Worm (Caenorhabditis elegans) whole organism, late embryonic: ENCODE measurements around the gene egl-21.

Source experiments
- F13H6.1 ChIP-seq: sonication (generic microtip); optimal IDR thresholded peaks from 2 replicates; lab custom pipeline; 2016; ENCODE audit warnings: missing genetic modification characterization, missing compliant biosample characterization
- K09A11.1 ChIP-seq: sonication (generic microtip); optimal IDR thresholded peaks from 2 replicates; lab custom pipeline; 2017; ENCODE audit warnings: antibody characterized with exemption, mild to moderate bottlenecking, missing genetic modification characterization, missing compliant biosample characterization; ENCODE audit not compliant: insufficient read depth
- T23F11.4 ChIP-seq: fragments of 200-800 bp; sonication (Bioruptor generic); optimal IDR thresholded peaks from 2 replicates; lab custom pipeline; 2018; ENCODE audit warnings: mild to moderate bottlenecking, missing genetic modification characterization, missing compliant biosample characterization
- Y22D7AL.16 ChIP-seq: sonication (generic microtip); optimal IDR thresholded peaks from 2 replicates; lab custom pipeline; 2016; ENCODE audit warnings: missing genetic modification characterization, missing compliant biosample characterization
- ama-1 ChIP-seq: fragments of 150-350 bp; optimal IDR thresholded peaks from 2 replicates; lab custom pipeline; 2014
- ceh-19 ChIP-seq: fragments of 200-800 bp; sonication (Bioruptor generic); optimal IDR thresholded peaks from 2 replicates; lab custom pipeline; 2018; ENCODE audit warnings: mild to moderate bottlenecking, missing genetic modification characterization, missing compliant biosample characterization
- ceh-2 ChIP-seq: sonication (generic microtip); optimal IDR thresholded peaks from 2 replicates; lab custom pipeline; 2016; ENCODE audit warnings: missing genotype, missing genetic modification characterization, missing compliant biosample characterization
- ceh-22 ChIP-seq: sonication (generic microtip); optimal IDR thresholded peaks from 2 replicates; lab custom pipeline; 2017; ENCODE audit warnings: missing biosample characterization, missing genetic modification characterization
- ceh-24 ChIP-seq: sonication (generic microtip); optimal IDR thresholded peaks from 2 replicates; lab custom pipeline; 2016; ENCODE audit warnings: mild to moderate bottlenecking, missing genetic modification characterization, missing compliant biosample characterization
- ceh-34 ChIP-seq: sonication (generic microtip); optimal IDR thresholded peaks from 2 replicates; lab custom pipeline; 2016; ENCODE audit warnings: mild to moderate bottlenecking, missing genetic modification characterization, missing compliant biosample characterization
- ceh-45 ChIP-seq: fragments of 200-800 bp; sonication (Bioruptor generic); IDR thresholded peaks from 2 replicates; pipeline ENCODE4 v1.3.6; 2022; ENCODE audit warnings: missing genetic modification reagents, missing genetic modification characterization, missing compliant biosample characterization
- ceh-6 ChIP-seq: fragments of 200-800 bp; sonication (Bioruptor generic); optimal IDR thresholded peaks from 2 replicates; lab custom pipeline; 2018; ENCODE audit warnings: mild to moderate bottlenecking, missing genetic modification characterization, missing compliant biosample characterization
- che-1 ChIP-seq: sonication (generic microtip); optimal IDR thresholded peaks from 2 replicates; lab custom pipeline; 2016; ENCODE audit warnings: mild to moderate bottlenecking, missing genetic modification characterization, missing compliant biosample characterization
- dmd-4 ChIP-seq: sonication (generic microtip); optimal IDR thresholded peaks from 2 replicates; lab custom pipeline; 2016; ENCODE audit warnings: borderline replicate concordance, missing genetic modification characterization, missing compliant biosample characterization
- elt-2 ChIP-seq: sonication (generic microtip); optimal IDR thresholded peaks from 2 replicates; lab custom pipeline; 2016; ENCODE audit warnings: missing genetic modification reagents, missing genetic modification characterization, missing compliant biosample characterization
- elt-4 ChIP-seq: sonication (generic microtip); optimal IDR thresholded peaks from 2 replicates; lab custom pipeline; 2016; ENCODE audit warnings: missing genetic modification characterization, missing compliant biosample characterization
- ets-4 ChIP-seq: sonication (generic microtip); optimal IDR thresholded peaks from 2 replicates; lab custom pipeline; 2016; ENCODE audit warnings: missing genetic modification characterization, missing compliant biosample characterization
- fkh-10 ChIP-seq: fragments of 150-350 bp; optimal IDR thresholded peaks from 2 replicates; lab custom pipeline; 2014; ENCODE audit warnings: missing biosample characterization, missing genetic modification reagents, missing genetic modification characterization
- fkh-6 ChIP-seq: sonication (generic microtip); optimal IDR thresholded peaks from 2 replicates; lab custom pipeline; 2016; ENCODE audit warnings: missing genetic modification characterization, missing compliant biosample characterization
- gmeb-2 ChIP-seq: sonication (generic microtip); optimal IDR thresholded peaks from 2 replicates; lab custom pipeline; 2016; ENCODE audit warnings: missing genetic modification characterization, inconsistent platforms, missing compliant biosample characterization
- hlh-13 ChIP-seq: fragments of 200-800 bp; sonication (Bioruptor generic); optimal IDR thresholded peaks from 2 replicates; lab custom pipeline; 2018; ENCODE audit warnings: mild to moderate bottlenecking, missing genetic modification characterization, missing compliant biosample characterization
- hlh-15 ChIP-seq: sonication (generic microtip); optimal IDR thresholded peaks from 2 replicates; lab custom pipeline; 2016; ENCODE audit warnings: missing genetic modification characterization, missing compliant biosample characterization
- hlh-6 ChIP-seq: sonication (generic microtip); optimal IDR thresholded peaks from 2 replicates; lab custom pipeline; 2016; ENCODE audit warnings: missing genotype, missing genetic modification characterization, missing compliant biosample characterization
- nhr-11 ChIP-seq: fragments of 150-350 bp; optimal IDR thresholded peaks from 2 replicates; lab custom pipeline; 2014; ENCODE audit warnings: missing biosample characterization, missing genetic modification characterization
- nhr-232 ChIP-seq: sonication (generic microtip); optimal IDR thresholded peaks from 2 replicates; lab custom pipeline; 2016; ENCODE audit warnings: missing genetic modification characterization, missing compliant biosample characterization
- pha-4 ChIP-seq: fragments of 150-350 bp; optimal IDR thresholded peaks from 2 replicates; lab custom pipeline; 2018; ENCODE audit warnings: missing biosample characterization, missing genetic modification reagents, missing genetic modification characterization
- sdc-2 ChIP-seq: sonication (generic microtip); optimal IDR thresholded peaks from 2 replicates; lab custom pipeline; 2016; ENCODE audit warnings: missing genotype, missing genetic modification characterization, missing compliant biosample characterization
- tbx-7 ChIP-seq: sonication (generic microtip); optimal IDR thresholded peaks from 2 replicates; lab custom pipeline; 2016; ENCODE audit warnings: missing genotype, missing genetic modification characterization, missing compliant biosample characterization
- ttx-3 ChIP-seq: sonication (generic microtip); optimal IDR thresholded peaks from 2 replicates; lab custom pipeline; 2016; ENCODE audit warnings: missing genetic modification reagents, missing genetic modification characterization, missing compliant biosample characterization
- unc-3 ChIP-seq, 2 experiments: fragments of 200-800 bp in 1 of 2; sonication (Bioruptor generic) in 1 of 2; sonication (generic microtip) in 1 of 2; conservative IDR thresholded peaks in 1 of 2; optimal IDR thresholded peaks in 1 of 2; 2 replicates each; pipeline versions ENCODE4 v1.3.6 to Lab custom; 2016 to 2022; ENCODE audit warnings: missing compliant biosample characterization in 2 of 2, missing genetic modification characterization in 2 of 2, missing genetic modification reagents in 1 of 2

Gene egl-21

ce11 chrIV:10465764-10466163 is 15.9 kb downstream of the egl-21 start:
- TF ChIP-seq ceh-2 (tag; lab: Kevin White, UChicago): no peak
- no peak for TF ChIP-seq pha-4
- TF ChIP-seq sdc-2 (tag; lab: Kevin White, UChicago): no peak
- TF ChIP-seq ceh-24 (tag; lab: Kevin White, UChicago): no peak
- TF ChIP-seq, all 69 proteins: peak for 0

- TF ChIP-seq ttx-3 (tag; lab: Kevin White, UChicago) (no peak), ceh-22 (no peak), nhr-11 (tag; lab: Kevin White, UChicago) (no peak), elt-2 (peak; percentile 5)
These were observed 17.5 kb downstream of the egl-21 start, which contains the start of gene ugt-43 for ce11 chrIV:10463987-10464638. Gene ugt-43, plus strand, starts transcription at chrIV:10464588.

ce11 chrIV:10463127-10463526 is 18.5 kb downstream of the egl-21 start:
- TF ChIP-seq gmeb-2 (tag; lab: Kevin White, UChicago) (no peak), hlh-13 (GFP tag; lab: Kevin White, UChicago) (no peak), tbx-7 (tag; lab: Kevin White, UChicago) (no peak), ceh-6 (GFP tag; lab: Kevin White, UChicago) (no peak), elt-2 (peak; percentile 42)

ce11 chrIV:10462608-10463007 is 19.0 kb downstream of the egl-21 start:
- TF ChIP-seq pha-4: no peak
- no peak for TF ChIP-seq ceh-19
- no peak for TF ChIP-seq ceh-45

- TF ChIP-seq che-1 (tag; lab: Kevin White, UChicago) (no peak), T23F11.4 (GFP tag; lab: Kevin White, UChicago) (no peak), gmeb-2 (tag; lab: Kevin White, UChicago) (no peak), dmd-4 (tag; lab: Kevin White, UChicago) (no peak), ceh-34 (tag; lab: Kevin White, UChicago) (no peak), ttx-3 (tag; lab: Kevin White, UChicago) (no peak), unc-3 (GFP tag; conservative IDR thresholded peaks at IDR 0.05; lab: Robert Waterston, UW) (no peak), unc-3 (tag; optimal IDR thresholded peaks at IDR 0.05; lab: Kevin White, UChicago) (no peak), ceh-19 (no peak), K09A11.1 (tag; lab: Kevin White, UChicago) (no peak), hlh-15 (tag; lab: Kevin White, UChicago) (no peak)
These were observed 19.9 kb downstream of the egl-21 start, which contains the start of gene mec-3 for ce11 chrIV:10461767-10462166. Gene mec-3, minus strand, starts transcription at chrIV:10461867.

- no peak for TF ChIP-seq nhr-232 (tag; lab: Kevin White, UChicago)
- no peak for TF ChIP-seq elt-4 (tag; lab: Kevin White, UChicago)
- TF ChIP-seq ama-1 (lab: Kevin White, UChicago): no peak
- TF ChIP-seq ets-4 (tag; lab: Kevin White, UChicago): no peak
- no peak for TF ChIP-seq ceh-24 (tag; lab: Kevin White, UChicago)
- TF ChIP-seq Y22D7AL.16 (tag; lab: Kevin White, UChicago): no peak
- no peak for TF ChIP-seq hlh-6 (tag; lab: Kevin White, UChicago)
These were observed 24.5 kb downstream of the egl-21 start, which contains the start of gene srb-17 for ce11 chrIV:10457137-10457536. Gene srb-17, minus strand, starts transcription at chrIV:10457237.

ce11 chrIV:10453001-10453400 is 28.6 kb downstream of the egl-21 start, which contains the start of gene F01D4.8:
Gene F01D4.8, minus strand, starts transcription at chrIV:10453101.
- TF ChIP-seq fkh-6 (tag; lab: Kevin White, UChicago) (no peak), fkh-10 (GFP tag; lab: Kevin White, UChicago) (no peak), F13H6.1 (tag; lab: Kevin White, UChicago) (no peak), ceh-2 (tag; lab: Kevin White, UChicago) (no peak), sdc-2 (tag; lab: Kevin White, UChicago) (no peak), nhr-232 (tag; lab: Kevin White, UChicago) (no peak), ceh-24 (tag; lab: Kevin White, UChicago) (no peak)
